Worm (Caenorhabditis elegans): ENCODE results near the gene srv-11.

srv-11 gene

DNA sequence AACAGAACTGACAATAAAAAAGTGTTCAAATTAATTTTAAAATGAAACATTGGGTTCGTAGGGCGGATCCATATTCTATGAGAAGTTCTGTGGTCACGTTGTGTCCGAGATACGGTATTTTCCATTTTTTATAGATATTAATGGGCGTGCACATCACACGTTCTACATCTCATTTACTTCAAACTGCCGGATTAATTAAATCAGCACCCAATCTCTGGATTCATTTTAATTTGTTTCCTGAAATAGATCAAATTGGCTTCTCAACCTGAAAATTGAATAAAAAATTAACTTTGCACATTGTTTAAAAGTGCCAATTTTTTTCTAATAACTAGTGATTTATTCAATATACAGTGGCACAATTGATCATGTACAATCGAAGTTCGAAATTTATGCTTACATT, 29.9 kb downstream of the srv-11 start:
- no peak for TF ChIP-seq nhr-23 (tag; optimal IDR thresholded peaks at IDR 0.05)
- no peak for TF ChIP-seq sea-2 (GFP tag; optimal IDR thresholded peaks at IDR 0.05)
- no peak for TF ChIP-seq nhr-43 (tag; optimal IDR thresholded peaks at IDR 0.05; ENCODE audit: poor library complexity, severe bottlenecking)
- no peak for TF ChIP-seq jun-1 (tag; optimal IDR thresholded peaks at IDR 0.05)
- TF ChIP-seq nhr-25 (tag; optimal IDR thresholded peaks at IDR 0.05), result no peak

DNA sequence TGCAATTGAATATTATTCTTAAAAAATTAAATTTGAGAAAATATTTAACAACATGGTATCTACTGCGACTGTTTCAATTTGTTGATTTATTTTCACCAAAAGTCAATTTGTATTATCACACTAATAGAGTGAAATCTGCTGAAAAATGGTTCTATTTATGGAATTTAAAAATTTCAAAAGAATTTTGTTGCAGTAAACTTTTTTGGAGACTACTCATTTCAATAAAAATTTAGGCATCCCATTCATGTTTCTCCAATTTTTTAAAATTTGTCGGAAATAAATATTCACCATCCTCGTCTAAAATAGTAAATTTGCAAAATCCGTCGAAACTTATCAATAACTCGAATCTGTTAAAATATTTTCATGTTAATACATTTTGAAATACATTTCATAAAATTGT, 35.5 kb downstream of the srv-11 start:
- TF ChIP-seq nhr-67 (tag; optimal IDR thresholded peaks at IDR 0.05) (no peak), nhr-12 (tag; optimal IDR thresholded peaks at IDR 0.05) (no peak), jun-1 (tag; optimal IDR thresholded peaks at IDR 0.05) (no peak), mdl-1 (tag; optimal IDR thresholded peaks at IDR 0.05) (no peak), fos-1 (tag; optimal IDR thresholded peaks at IDR 0.05) (no peak), nhr-43 (tag; optimal IDR thresholded peaks at IDR 0.05; ENCODE audit: poor library complexity, severe bottlenecking) (no peak), elt-2 (tag; optimal IDR thresholded peaks at IDR 0.05) (no peak), elt-3 (tag; optimal IDR thresholded peaks at IDR 0.05) (no peak), nhr-25 (tag; optimal IDR thresholded peaks at IDR 0.05) (no peak), elt-1 (tag; optimal IDR thresholded peaks at IDR 0.05) (no peak), ztf-4 (tag; optimal IDR thresholded peaks at IDR 0.05) (no peak), nhr-77 (tag; optimal IDR thresholded peaks at IDR 0.05) (no peak), lin-39 (tag; optimal IDR thresholded peaks at IDR 0.05) (no peak), nhr-23 (tag; optimal IDR thresholded peaks at IDR 0.05) (no peak), ceh-16 (tag; optimal IDR thresholded peaks at IDR 0.05) (no peak), unc-39 (tag; optimal IDR thresholded peaks at IDR 0.05) (no peak), nhr-11 (tag; optimal IDR thresholded peaks at IDR 0.05) (no peak), skn-1 (tag; optimal IDR thresholded peaks at IDR 0.05) (no peak)

DNA sequence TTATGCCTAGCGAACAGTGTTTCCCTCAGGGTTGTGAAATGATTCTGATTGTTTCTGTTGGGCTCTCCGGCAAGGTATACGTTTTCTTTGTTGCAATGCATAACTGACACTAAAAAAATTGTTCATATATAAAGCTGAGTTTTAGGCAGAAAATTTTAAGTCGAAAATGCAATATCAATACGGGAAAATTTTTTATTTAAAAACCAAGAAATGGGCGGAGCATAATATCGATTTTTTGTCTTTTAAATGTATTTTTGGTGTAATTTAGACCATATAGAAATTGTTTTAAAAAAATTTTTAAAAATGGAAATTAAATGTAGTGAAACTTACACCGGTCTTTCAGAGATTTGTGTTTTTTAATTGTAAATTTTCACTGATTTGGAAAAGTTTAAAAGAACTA, 36.9 kb downstream of the srv-11 start, which contains the start of gene Y105C5B.1413:
Y105C5B.1413 (minus strand) TSS at position 101 of the 400 bp plus-strand sequence.
- TF ChIP-seq lin-15B (tag; optimal IDR thresholded peaks at IDR 0.05) (no peak), ceh-28 (tag; optimal IDR thresholded peaks at IDR 0.05) (no peak)

DNA sequence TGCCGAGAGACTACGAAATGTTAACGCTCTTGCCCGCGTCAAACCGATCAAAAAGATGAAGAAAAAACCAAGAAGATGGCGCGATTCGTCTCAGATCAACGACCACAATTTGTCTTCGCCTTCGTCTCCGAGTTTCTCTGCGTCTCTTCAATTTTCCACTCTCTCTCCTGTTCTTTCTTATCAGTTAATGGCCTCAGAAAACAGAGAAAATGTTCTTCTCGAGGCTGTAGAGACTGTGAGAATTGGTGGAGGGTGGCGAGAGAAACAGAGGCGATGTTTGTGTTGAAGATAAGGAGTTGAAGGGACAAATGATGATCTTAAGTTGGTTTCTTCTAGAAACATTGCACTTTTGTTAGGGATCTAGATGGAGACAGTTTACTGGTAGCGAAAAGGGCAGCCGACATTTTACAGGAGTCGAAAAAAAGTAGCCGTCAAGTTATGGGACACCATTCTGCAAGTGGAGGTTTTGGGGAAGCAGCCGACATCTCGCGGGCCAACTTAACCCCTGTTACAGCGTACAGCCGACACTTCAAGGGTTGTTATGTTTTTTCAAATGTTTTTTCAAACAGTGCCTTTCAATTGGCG, 40.5 kb downstream of the srv-11 start:
- TF ChIP-seq nhr-25 (tag; optimal IDR thresholded peaks at IDR 0.05), result peak; percentile 64
- no peak for TF ChIP-seq mml-1 (tag; optimal IDR thresholded peaks at IDR 0.05)
- no peak for TF ChIP-seq zag-1 (tag; optimal IDR thresholded peaks at IDR 0.05)
- peak; percentile 87 for TF ChIP-seq jun-1 (tag; optimal IDR thresholded peaks at IDR 0.05)
- peak; percentile 31 for TF ChIP-seq elt-1 (tag; optimal IDR thresholded peaks at IDR 0.05)
- peak; percentile 99 for TF ChIP-seq elt-2 (tag; optimal IDR thresholded peaks at IDR 0.05)
- TF ChIP-seq R02D3.7 (tag; optimal IDR thresholded peaks at IDR 0.05), result peak; percentile 2
- TF ChIP-seq lin-39 (tag; optimal IDR thresholded peaks at IDR 0.05), result no peak
- TF ChIP-seq nhr-43 (tag; optimal IDR thresholded peaks at IDR 0.05; ENCODE audit: poor library complexity, severe bottlenecking), result peak; percentile 78
- TF ChIP-seq unc-62 (GFP tag; optimal IDR thresholded peaks at IDR 0.05), result peak; percentile 37
- TF ChIP-seq mdl-1 (tag; optimal IDR thresholded peaks at IDR 0.05), result peak; percentile 28
- peak; percentile 45 for TF ChIP-seq nfya-1 (tag; optimal IDR thresholded peaks at IDR 0.05; ENCODE audit: insufficient read depth)
- TF ChIP-seq ceh-28 (tag; optimal IDR thresholded peaks at IDR 0.05), result peak; percentile 63
- peak; percentile 92 for TF ChIP-seq pqm-1 (tag; optimal IDR thresholded peaks at IDR 0.05)
- TF ChIP-seq snpc-4 (tag; optimal IDR thresholded peaks at IDR 0.05), result peak; percentile 74
- no peak for TF ChIP-seq nhr-76 (tag; optimal IDR thresholded peaks at IDR 0.05)
- no peak for TF ChIP-seq ZK546.5 (tag; optimal IDR thresholded peaks at IDR 0.05)
- TF ChIP-seq egl-5 (tag; optimal IDR thresholded peaks at IDR 0.05), result no peak
- TF ChIP-seq tbx-2 (tag; optimal IDR thresholded peaks at IDR 0.05), result no peak
- TF ChIP-seq pha-4 (tag; optimal IDR thresholded peaks at IDR 0.05), result peak; percentile 62
- no peak for TF ChIP-seq skn-1 (tag; optimal IDR thresholded peaks at IDR 0.05)
- TF ChIP-seq lsy-12 (tag; optimal IDR thresholded peaks at IDR 0.05), result no peak
- TF ChIP-seq fkh-2 (tag; optimal IDR thresholded peaks at IDR 0.05), result no peak
- TF ChIP-seq aly-2 (tag; optimal IDR thresholded peaks at IDR 0.05), result no peak
- no peak for TF ChIP-seq nhr-11 (tag; optimal IDR thresholded peaks at IDR 0.05)
- TF ChIP-seq ceh-16 (tag; optimal IDR thresholded peaks at IDR 0.05), result no peak
- peak; percentile 6 for TF ChIP-seq egl-27 (tag; optimal IDR thresholded peaks at IDR 0.05)
- TF ChIP-seq nhr-23 (tag; optimal IDR thresholded peaks at IDR 0.05), result peak; percentile 63
- peak in 2 of 3 experiments; percentile 38 to 78 for TF ChIP-seq elt-3 (tag; optimal IDR thresholded peaks at IDR 0.05)
- no peak for TF ChIP-seq ama-1 (optimal IDR thresholded peaks at IDR 0.05)
- no peak for TF ChIP-seq eor-1 (tag; optimal IDR thresholded peaks at IDR 0.05)
